Worm (Caenorhabditis elegans): ENCODE results near the gene nspd-6.

Gene nspd-6

ce11 chrIV:5171994-5172528 lies 6.5 kb upstream of the nspd-6 start:
- TF ChIP-seq nhr-71 (tag; optimal IDR thresholded peaks at IDR 0.05) (no peak), rnt-1 (tag; optimal IDR thresholded peaks at IDR 0.05) (peak; percentile 30), efl-1 (optimal IDR thresholded peaks at IDR 0.05) (no peak), efl-1 (GFP tag; optimal IDR thresholded peaks at IDR 0.05 in 1 of 2) (peak in 1 of 2 experiments; percentile 79), alr-1 (tag; optimal IDR thresholded peaks at IDR 0.05; ENCODE audit: borderline replicate concordance) (no peak), dsc-1 (tag; optimal IDR thresholded peaks at IDR 0.05) (peak; percentile 63), snu-23 (GFP tag; optimal IDR thresholded peaks at IDR 0.05) (peak; percentile 22)

DNA sequence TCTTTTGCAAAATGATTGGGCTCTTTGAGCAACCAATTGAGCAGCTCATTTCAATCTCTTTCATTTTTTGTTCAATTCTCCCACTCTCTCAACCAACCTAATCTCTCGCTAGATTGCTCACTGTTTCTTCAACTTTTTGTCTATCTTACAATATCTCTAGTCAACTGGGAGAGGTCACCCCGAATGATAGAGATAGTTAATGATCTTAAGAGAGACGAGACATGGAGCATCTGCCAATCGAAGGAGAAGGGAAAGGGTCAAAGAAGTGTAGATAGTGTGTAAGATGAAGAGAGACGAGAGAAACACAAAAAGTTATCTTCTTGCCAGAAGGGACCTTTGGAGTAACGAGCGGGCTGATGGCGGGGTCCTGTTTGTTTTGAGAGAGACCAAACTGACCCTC lies 3.8 kb upstream of the nspd-6 start:
- TF ChIP-seq ztf-11 (tag; optimal IDR thresholded peaks at IDR 0.05) (no peak), pag-3 (tag; optimal IDR thresholded peaks at IDR 0.05; ENCODE audit: borderline replicate concordance, insufficient read depth) (peak; percentile 43), efl-3 (GFP tag; optimal IDR thresholded peaks at IDR 0.05) (no peak), ets-5 (GFP tag; IDR thresholded peaks at IDR 0.05) (no peak), dpl-1 (GFP tag; optimal IDR thresholded peaks at IDR 0.05) (peak in 1 of 3 experiments; percentile 1), mdl-1 (tag; optimal IDR thresholded peaks at IDR 0.05) (no peak), unc-98 (GFP tag; IDR thresholded peaks at IDR 0.05) (0 out of 2 replicates have a peak, but pooled peaks have one; percentile 44), swsn-7 (tag; optimal IDR thresholded peaks at IDR 0.05) (peak; percentile 12), vab-15 (tag; optimal IDR thresholded peaks at IDR 0.05) (no peak), lir-3 (tag; optimal IDR thresholded peaks at IDR 0.05; ENCODE audit: poor library complexity) (no peak), nhr-20 (tag; optimal IDR thresholded peaks at IDR 0.05) (peak; percentile 7), C16A3.4 (tag; optimal IDR thresholded peaks at IDR 0.05) (no peak), tbx-2 (tag; optimal IDR thresholded peaks at IDR 0.05) (peak; percentile 7), lin-15B (tag; optimal IDR thresholded peaks at IDR 0.05) (no peak), fkh-8 (tag; optimal IDR thresholded peaks at IDR 0.05) (no peak), efl-1 (optimal IDR thresholded peaks at IDR 0.05) (peak; percentile 17 to 40), efl-1 (GFP tag; optimal IDR thresholded peaks at IDR 0.05 in 1 of 2) (peak; percentile 16 to 59), nhr-19 (GFP tag; conservative IDR thresholded peaks at IDR 0.05) (peak; percentile 25), C34B4.2 (tag; optimal IDR thresholded peaks at IDR 0.05) (no peak), dsc-1 (tag; optimal IDR thresholded peaks at IDR 0.05) (peak; percentile 80), nhr-71 (tag; optimal IDR thresholded peaks at IDR 0.05) (peak; percentile 70), fkh-4 (tag; optimal IDR thresholded peaks at IDR 0.05; ENCODE audit: borderline replicate concordance) (peak; percentile 37), snu-23 (GFP tag; optimal IDR thresholded peaks at IDR 0.05) (peak; percentile 43), lin-14 (GFP tag; optimal IDR thresholded peaks at IDR 0.05) (peak; percentile 60), zag-1 (tag; optimal IDR thresholded peaks at IDR 0.05) (no peak), fos-1 (tag; optimal IDR thresholded peaks at IDR 0.05) (no peak), unc-130 (tag; optimal IDR thresholded peaks at IDR 0.05) (no peak), ama-1 (optimal IDR thresholded peaks at IDR 0.05) (no peak), rnt-1 (tag; optimal IDR thresholded peaks at IDR 0.05) (peak; percentile 55), lsy-2 (tag; optimal IDR thresholded peaks at IDR 0.05) (peak; percentile 44 to 50), ceh-63 (GFP tag; optimal IDR thresholded peaks at IDR 0.05) (no peak), unc-62 (GFP tag; optimal IDR thresholded peaks at IDR 0.05) (no peak), nhr-76 (tag; optimal IDR thresholded peaks at IDR 0.05) (peak; percentile 42), mef-2 (tag; optimal IDR thresholded peaks at IDR 0.05) (no peak), skn-1 (tag; optimal IDR thresholded peaks at IDR 0.05) (no peak)

DNA sequence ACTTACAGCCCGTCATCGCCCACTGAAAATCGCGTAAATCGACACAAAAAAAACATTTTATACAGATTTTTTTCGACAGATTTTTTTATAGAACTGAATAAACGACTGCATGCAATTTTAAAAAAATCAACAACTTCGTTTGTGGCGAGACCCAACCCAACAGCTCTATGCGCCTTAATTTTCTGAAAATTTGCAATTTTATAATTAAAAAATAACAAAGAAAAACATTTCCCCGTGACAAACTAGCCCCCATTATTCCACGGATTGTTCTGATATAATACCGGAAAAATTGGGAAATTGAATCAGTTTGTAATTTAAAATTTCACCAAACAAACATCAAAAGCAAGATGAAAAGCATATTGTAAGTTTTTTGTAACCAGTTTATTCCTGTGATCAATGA lies 504 bp upstream of the nspd-6 start, which contains the start of gene ptp-5.1:
Gene ptp-5.1 (plus strand): TSS at position 301 of the 400 bp plus-strand sequence.
- TF ChIP-seq nhr-20 (tag; optimal IDR thresholded peaks at IDR 0.05): no peak
- TF ChIP-seq Y116A8C.19 (tag; optimal IDR thresholded peaks at IDR 0.05; ENCODE audit: borderline replicate concordance): no peak
- TF ChIP-seq mep-1 (tag; optimal IDR thresholded peaks at IDR 0.05): no peak
- TF ChIP-seq snpc-4 (tag; optimal IDR thresholded peaks at IDR 0.05): no peak
- no peak for TF ChIP-seq lin-35 (GFP tag; optimal IDR thresholded peaks at IDR 0.05)
- TF ChIP-seq aha-1 (tag; optimal IDR thresholded peaks at IDR 0.05): no peak
- no peak for TF ChIP-seq swsn-7 (tag; optimal IDR thresholded peaks at IDR 0.05)
- TF ChIP-seq lin-14 (GFP tag; optimal IDR thresholded peaks at IDR 0.05): no peak
